Worm (Caenorhabditis elegans) whole organism, mixed stage, embryonic: ENCODE data around the gene ZC374.2.

ENCODE experiments used
- M03D4.4 ChIP-seq: sonication (generic microtip); optimal IDR thresholded peaks from 2 replicates; lab custom pipeline; 2017; ENCODE audit warnings: mild to moderate bottlenecking, missing genetic modification characterization, missing compliant biosample characterization
- bed-3 ChIP-seq: fragments of 200-800 bp; sonication (Bioruptor generic); optimal IDR thresholded peaks from 3 replicates; lab custom pipeline; 2018; ENCODE audit warnings: mild to moderate bottlenecking, missing genetic modification characterization, moderate library complexity, missing compliant biosample characterization
- blmp-1 ChIP-seq: fragments of 150-350 bp; optimal IDR thresholded peaks from 2 replicates; lab custom pipeline; 2014; ENCODE audit warnings: missing biosample characterization, missing genetic modification characterization
- ceh-39 ChIP-seq: fragments of 150-350 bp; optimal IDR thresholded peaks from 2 replicates; lab custom pipeline; 2014; ENCODE audit warnings: missing biosample characterization, missing genetic modification characterization
- ceh-83 ChIP-seq: fragments of 200-800 bp; sonication (Bioruptor generic); optimal IDR thresholded peaks from 2 replicates; lab custom pipeline; 2018; ENCODE audit warnings: mild to moderate bottlenecking, missing genetic modification characterization, missing compliant biosample characterization
- ces-1 ChIP-seq: fragments of 150-350 bp; optimal IDR thresholded peaks from 2 replicates; lab custom pipeline; 2014; ENCODE audit warnings: missing biosample characterization, missing genetic modification reagents, missing genetic modification characterization
- cnd-1 ChIP-seq: fragments of 200-800 bp; sonication (Bioruptor generic); optimal IDR thresholded peaks from 2 replicates; lab custom pipeline; 2018; ENCODE audit warnings: mild to moderate bottlenecking, missing genetic modification characterization, missing compliant biosample characterization
- drap-1 ChIP-seq: fragments of 200-800 bp; sonication (Bioruptor generic); optimal IDR thresholded peaks from 3 replicates; lab custom pipeline; 2018; ENCODE audit warnings: mild to moderate bottlenecking, missing genetic modification characterization, missing compliant biosample characterization
- elt-1 ChIP-seq: sonication (generic microtip); optimal IDR thresholded peaks from 2 replicates; lab custom pipeline; 2017; ENCODE audit warnings: missing genetic modification characterization, mild to moderate bottlenecking, missing compliant biosample characterization, antibody characterized with exemption, moderate library complexity, borderline replicate concordance; ENCODE audit not compliant: insufficient read depth
- flh-1 ChIP-seq: fragments of 200-800 bp; sonication (Bioruptor generic); optimal IDR thresholded peaks from 2 replicates; lab custom pipeline; 2018; ENCODE audit warnings: mild to moderate bottlenecking, missing genetic modification characterization, moderate library complexity, missing compliant biosample characterization
- ham-2 ChIP-seq: fragments of 200-800 bp; sonication (Bioruptor generic); optimal IDR thresholded peaks from 2 replicates; lab custom pipeline; 2018; ENCODE audit warnings: mild to moderate bottlenecking, missing genetic modification characterization, missing compliant biosample characterization
- hlh-1 ChIP-seq: fragments of 150-350 bp; optimal IDR thresholded peaks from 2 replicates; lab custom pipeline; 2014; ENCODE audit warnings: missing biosample characterization, missing genetic modification reagents, missing genetic modification characterization
- lin-13 ChIP-seq: fragments of 150-350 bp; optimal IDR thresholded peaks from 2 replicates; lab custom pipeline; 2014; ENCODE audit warnings: missing biosample characterization, missing genetic modification characterization
- lin-32 ChIP-seq: fragments of 200-800 bp; sonication (Bioruptor generic); optimal IDR thresholded peaks from 2 replicates; lab custom pipeline; 2018; ENCODE audit warnings: mild to moderate bottlenecking, missing genetic modification characterization, missing compliant biosample characterization
- mab-5 ChIP-seq: fragments of 150-350 bp; optimal IDR thresholded peaks from 2 replicates; lab custom pipeline; 2014; ENCODE audit warnings: missing biosample characterization, missing genetic modification characterization
- mep-1 ChIP-seq: fragments of 150-350 bp; optimal IDR thresholded peaks from 2 replicates; lab custom pipeline; 2017; ENCODE audit warnings: missing biosample characterization, missing genetic modification reagents, missing genetic modification characterization, inconsistent platforms
- mls-2 ChIP-seq: sonication (generic microtip); optimal IDR thresholded peaks from 2 replicates; lab custom pipeline; 2016; ENCODE audit warnings: mild to moderate bottlenecking, missing genetic modification characterization, moderate library complexity, missing compliant biosample characterization
- nhr-12 ChIP-seq: fragments of 150-350 bp; optimal IDR thresholded peaks from 2 replicates; lab custom pipeline; 2014; ENCODE audit warnings: missing biosample characterization, missing genetic modification characterization
- nhr-2 ChIP-seq: fragments of 150-350 bp; optimal IDR thresholded peaks from 2 replicates; lab custom pipeline; 2014; ENCODE audit warnings: missing biosample characterization, missing genetic modification characterization
- nhr-237 ChIP-seq: fragments of 150-350 bp; optimal IDR thresholded peaks from 2 replicates; lab custom pipeline; 2014; ENCODE audit warnings: missing biosample characterization, missing genetic modification characterization
- nhr-28 ChIP-seq: fragments of 150-350 bp; optimal IDR thresholded peaks from 2 replicates; lab custom pipeline; 2014; ENCODE audit warnings: missing biosample characterization, missing genetic modification characterization
- nhr-76 ChIP-seq: sonication (generic microtip); optimal IDR thresholded peaks from 2 replicates; lab custom pipeline; 2017; ENCODE audit warnings: missing biosample characterization, missing genetic modification characterization
- pha-4 ChIP-seq: fragments of 150-350 bp; optimal IDR thresholded peaks from 2 replicates; lab custom pipeline; 2018; ENCODE audit warnings: missing biosample characterization, missing genetic modification reagents, missing genetic modification characterization
- sem-2 ChIP-seq: fragments of 200-800 bp; sonication (Bioruptor generic); optimal IDR thresholded peaks from 2 replicates; lab custom pipeline; 2018; ENCODE audit warnings: mild to moderate bottlenecking, missing genetic modification characterization, missing compliant biosample characterization
- snpc-4 ChIP-seq: fragments of 150-350 bp; optimal IDR thresholded peaks from 2 replicates; lab custom pipeline; 2014; ENCODE audit warnings: missing biosample characterization, missing genetic modification characterization
- sptf-1 ChIP-seq: sonication (generic microtip); optimal IDR thresholded peaks from 2 replicates; lab custom pipeline; 2017; ENCODE audit warnings: mild to moderate bottlenecking, missing genetic modification characterization, moderate library complexity, missing compliant biosample characterization
- tbx-8 ChIP-seq: fragments of 200-800 bp; sonication (Bioruptor generic); optimal IDR thresholded peaks from 2 replicates; lab custom pipeline; 2018; ENCODE audit warnings: mild to moderate bottlenecking, missing genetic modification characterization, moderate library complexity, missing compliant biosample characterization
- unc-120 ChIP-seq: sonication (generic microtip); optimal IDR thresholded peaks from 2 replicates; lab custom pipeline; 2017; ENCODE audit warnings: missing genetic modification characterization, missing compliant biosample characterization; ENCODE audit not compliant: poor library complexity, severe bottlenecking
- unc-39 ChIP-seq: fragments of 150-350 bp; optimal IDR thresholded peaks from 2 replicates; lab custom pipeline; 2014; ENCODE audit warnings: missing biosample characterization, missing genetic modification characterization
- unc-62 ChIP-seq: fragments of 150-350 bp; optimal IDR thresholded peaks from 2 replicates; lab custom pipeline; 2014; ENCODE audit warnings: missing biosample characterization, missing genetic modification reagents, missing genetic modification characterization
- zip-8 ChIP-seq: fragments of 150-350 bp; optimal IDR thresholded peaks from 2 replicates; lab custom pipeline; 2014; ENCODE audit warnings: missing biosample characterization, missing genetic modification characterization
- ztf-11 ChIP-seq: fragments of 150-350 bp; optimal IDR thresholded peaks from 2 replicates; lab custom pipeline; 2014; ENCODE audit warnings: missing biosample characterization, missing genetic modification characterization

Gene ZC374.2

DNA sequence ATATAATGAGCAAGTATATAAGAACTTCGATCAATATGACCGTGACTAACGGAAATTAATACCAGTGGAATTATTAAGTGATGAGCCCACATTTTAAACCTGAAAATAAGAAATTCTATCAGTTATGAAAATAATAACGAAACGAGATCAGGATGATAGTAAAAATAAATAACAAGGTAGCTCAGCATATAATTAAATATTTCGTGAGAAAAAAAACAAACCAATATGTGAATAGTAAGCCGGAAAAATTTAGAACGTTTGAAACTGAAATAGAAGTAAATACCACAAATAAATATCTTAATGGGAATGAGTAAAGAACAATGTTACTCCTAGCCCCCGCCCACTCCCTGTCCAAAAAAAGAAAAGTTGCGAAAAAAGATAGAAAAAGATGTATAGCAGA lies 38.6 kb downstream of the ZC374.2 start, which contains the start of gene F19C6.3:
Gene F19C6.3 (minus strand): TSS at position 101 of the 400 bp plus-strand sequence.
- TF ChIP-seq nhr-12 (tag; lab: Kevin White, UChicago) (no peak), elt-1 (tag; lab: Kevin White, UChicago) (no peak), cnd-1 (tag; lab: Kevin White, UChicago) (no peak), unc-39 (no peak), M03D4.4 (tag; lab: Kevin White, UChicago) (no peak), snpc-4 (tag; lab: Kevin White, UChicago) (no peak), sem-2 (GFP tag; lab: Kevin White, UChicago) (no peak), nhr-2 (tag; lab: Kevin White, UChicago) (no peak), nhr-237 (tag; lab: Kevin White, UChicago) (no peak), blmp-1 (tag; lab: Kevin White, UChicago) (no peak), lin-13 (tag; lab: Kevin White, UChicago) (no peak), unc-62 (no peak), ces-1 (GFP tag; lab: Kevin White, UChicago) (no peak), pha-4 (tag; lab: Kevin White, UChicago) (no peak)
- TF ChIP-seq, all 35 proteins: peak for 0

DNA sequence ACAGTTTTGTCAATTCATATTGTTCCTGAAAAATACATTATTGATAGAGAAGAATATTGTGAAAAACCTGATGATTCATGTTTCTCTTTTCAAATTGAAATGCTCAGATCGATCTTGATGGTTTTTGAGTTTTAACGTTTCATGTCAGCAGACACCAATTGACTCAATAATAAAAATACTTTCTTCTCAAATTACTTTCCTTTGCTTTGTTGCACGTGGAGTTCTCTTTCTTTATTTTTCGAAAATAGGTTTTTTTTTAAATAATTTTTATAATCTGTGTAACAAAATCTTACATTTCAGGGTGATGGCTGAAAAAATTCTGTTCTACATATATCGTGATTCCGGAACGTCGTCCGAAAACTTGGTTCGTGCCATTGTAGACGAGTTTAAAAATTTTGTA lies 46.6 kb downstream of the ZC374.2 start, which contains the start of gene F19C6.2:
Gene F19C6.2 (plus strand): TSS at position 301 of the 400 bp plus-strand sequence.
- TF ChIP-seq flh-1 (GFP tag; lab: Kevin White, UChicago) (no peak), lin-13 (tag; lab: Kevin White, UChicago) (no peak), lin-32 (GFP tag; lab: Kevin White, UChicago) (no peak), hlh-1 (tag; lab: Kevin White, UChicago) (no peak), M03D4.4 (tag; lab: Kevin White, UChicago) (no peak), mab-5 (tag; lab: Kevin White, UChicago) (no peak), ceh-39 (tag; lab: Kevin White, UChicago) (no peak), nhr-2 (tag; lab: Kevin White, UChicago) (no peak), mep-1 (tag; lab: Kevin White, UChicago) (no peak), unc-120 (tag; lab: Kevin White, UChicago) (no peak), sptf-1 (tag; lab: Kevin White, UChicago) (no peak), bed-3 (no peak), pha-4 (tag; lab: Kevin White, UChicago) (no peak)

DNA sequence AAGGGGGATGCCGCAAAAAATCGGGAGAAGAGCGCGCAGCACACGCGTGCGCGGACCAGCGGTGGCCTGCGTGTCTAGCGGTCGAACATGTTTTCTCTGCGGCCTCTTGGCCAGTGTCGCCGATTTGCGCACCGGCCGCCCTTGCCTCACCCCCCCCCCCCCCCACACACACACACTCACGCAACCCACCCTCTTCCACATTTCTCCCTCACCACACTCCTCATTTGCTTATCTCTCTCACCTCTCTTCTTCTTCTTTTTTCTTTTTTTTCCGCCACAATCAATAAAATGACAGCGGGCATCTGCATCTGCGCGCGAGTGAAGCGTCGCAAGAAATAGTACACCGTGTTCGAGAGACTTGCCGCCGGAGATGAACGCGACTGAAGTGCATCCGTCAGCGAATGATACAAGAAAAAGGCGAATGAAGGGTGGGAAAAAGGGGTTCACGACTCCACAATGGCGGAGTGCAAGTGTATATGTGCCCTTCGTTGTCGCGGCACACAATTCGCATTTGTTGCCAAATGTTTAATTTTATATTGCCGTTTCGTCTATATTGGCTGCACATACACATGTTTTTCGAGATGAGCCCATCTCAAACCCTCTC lies 47.5 kb downstream of the ZC374.2 start:
- TF ChIP-seq lin-13 (tag; lab: Kevin White, UChicago): peak; percentile 53
- peak; percentile 50 for TF ChIP-seq ceh-39 (tag; lab: Kevin White, UChicago)
- peak; percentile 29 for TF ChIP-seq cnd-1 (tag; lab: Kevin White, UChicago)
- TF ChIP-seq nhr-28 (tag; lab: Kevin White, UChicago): no peak
- TF ChIP-seq mep-1 (tag; lab: Kevin White, UChicago): peak; percentile 25
- peak; percentile 28 for TF ChIP-seq ztf-11 (tag; lab: Kevin White, UChicago)
- TF ChIP-seq ceh-83 (GFP tag; lab: Kevin White, UChicago): peak; percentile 56
- no peak for TF ChIP-seq elt-1 (tag; lab: Kevin White, UChicago)
- TF ChIP-seq M03D4.4 (tag; lab: Kevin White, UChicago): peak; percentile 75
- peak; percentile 36 for TF ChIP-seq ces-1 (GFP tag; lab: Kevin White, UChicago)
- TF ChIP-seq nhr-237 (tag; lab: Kevin White, UChicago): peak; percentile 47
- no peak for TF ChIP-seq zip-8 (tag; lab: Kevin White, UChicago)
- peak; percentile 73 for TF ChIP-seq unc-62
- TF ChIP-seq sptf-1 (tag; lab: Kevin White, UChicago): peak; percentile 91
- TF ChIP-seq mls-2: peak; percentile 90
- TF ChIP-seq nhr-76: no peak
- TF ChIP-seq drap-1: peak; percentile 76
- TF ChIP-seq pha-4 (tag; lab: Kevin White, UChicago): peak; percentile 25
- peak; percentile 77 for TF ChIP-seq unc-120 (tag; lab: Kevin White, UChicago)
- no peak for TF ChIP-seq snpc-4 (tag; lab: Kevin White, UChicago)
- peak; percentile 79 for TF ChIP-seq ham-2 (GFP tag; lab: Kevin White, UChicago)
- TF ChIP-seq nhr-2 (tag; lab: Kevin White, UChicago): peak; percentile 59
- TF ChIP-seq hlh-1 (tag; lab: Kevin White, UChicago): no peak
- TF ChIP-seq flh-1 (GFP tag; lab: Kevin White, UChicago): no peak
- no peak for TF ChIP-seq tbx-8 (GFP tag; lab: Kevin White, UChicago)
